Fruit fly (Drosophila melanogaster) whole organism, embryonic: ENCODE measurements around the gene Pi3K21B.

Experiments used
- CG16779 ChIP-seq: fragments of 200-800 bp; sonication (Bioruptor generic); IDR thresholded peaks from 2 replicates; pipeline ENCODE4 v1.3.6; 2022; ENCODE audit warnings: missing biosample characterization, missing genetic modification characterization
- CG4730 ChIP-seq: fragments of 200-800 bp; sonication (Bioruptor generic); IDR thresholded peaks from 2 replicates; pipeline ENCODE4 v1.3.6; 2022; ENCODE audit warnings: missing biosample characterization, missing genetic modification characterization
- CHES-1-like ChIP-seq: fragments of 200-800 bp; sonication (Bioruptor generic); optimal IDR thresholded peaks from 2 replicates; lab custom pipeline; 2016; ENCODE audit warnings: missing biosample characterization, missing genetic modification characterization
- gcm2 ChIP-seq: fragments of 200-800 bp; sonication (Bioruptor generic); optimal IDR thresholded peaks from 2 replicates; lab custom pipeline; 2016; ENCODE audit warnings: missing biosample characterization, missing genetic modification characterization
- inv ChIP-seq: fragments of 200-800 bp; sonication (Bioruptor generic); IDR thresholded peaks from 2 replicates; pipeline ENCODE4 v1.3.6; 2022; ENCODE audit warnings: missing biosample characterization, missing genetic modification characterization; ENCODE audit not compliant: partially characterized antibody
- ranshi ChIP-seq: fragments of 200-800 bp; sonication (Bioruptor generic); IDR thresholded peaks from 2 replicates; pipeline ENCODE4 v1.3.6; 2022; ENCODE audit warnings: missing biosample characterization, missing genetic modification characterization
- tgo ChIP-seq: fragments of 200-800 bp; sonication (Bioruptor generic); IDR thresholded peaks from 3 replicates; pipeline ENCODE4 v1.3.6; 2022; ENCODE audit warnings: missing biosample characterization, missing genetic modification characterization

dm6 chr2L:249048-249825 is 48.4 kb upstream of the Pi3K21B start:
- TF ChIP-seq gcm2 (GFP tag; lab: Kevin White, UChicago), result no peak
- no peak for TF ChIP-seq ranshi
- TF ChIP-seq tgo, result no peak
- TF ChIP-seq CHES-1-like (GFP tag; lab: Kevin White, UChicago), result peak; percentile 26
- no peak for TF ChIP-seq CG4730 (GFP tag; lab: Robert Waterston, UW)
- TF ChIP-seq inv (GFP tag; lab: Robert Waterston, UW), result no peak
- TF ChIP-seq CG16779 (GFP tag; lab: Robert Waterston, UW), result 0 out of 2 replicates have a peak, but pooled peaks have one; percentile 9
